Fruit fly (Drosophila melanogaster): ENCODE data around the gene CG32264.

The CG32264 gene

DNA sequence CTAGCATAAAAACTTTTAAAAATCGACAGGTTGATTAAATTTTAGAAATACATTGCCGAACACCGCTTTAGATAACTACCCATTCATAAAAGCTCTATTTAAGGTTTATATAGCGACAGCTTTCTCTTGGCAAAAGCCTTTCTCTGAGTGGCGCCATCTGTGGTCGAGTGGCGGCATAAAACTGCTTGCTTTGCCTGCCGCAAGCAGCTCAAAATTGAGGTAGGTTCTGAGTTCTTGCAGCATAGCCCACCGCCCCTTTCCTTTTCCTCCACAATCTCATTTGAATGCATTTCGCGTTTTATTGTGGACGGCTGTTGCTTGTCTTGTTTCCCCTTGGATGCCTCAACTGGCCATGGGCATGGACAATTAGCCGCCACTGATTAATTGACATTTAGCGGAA, 38.4 kb downstream of the CG32264 start (continued):
- TF ChIP-seq CG3847 (GFP tag; IDR thresholded peaks at IDR 0.05) = peak; percentile 53
- peak; percentile 48; the same call in 1 of the 3 replicates for TF ChIP-seq Dbx (GFP tag; IDR thresholded peaks at IDR 0.05)
- peak; percentile 59 for TF ChIP-seq CG3407 (GFP tag; optimal IDR thresholded peaks at IDR 0.05)
- TF ChIP-seq CG15696 (tag; optimal IDR thresholded peaks at IDR 0.05) = no peak
- TF ChIP-seq CG2678 (tag; optimal IDR thresholded peaks at IDR 0.05) = no peak
- TF ChIP-seq CG31441 (GFP tag; IDR thresholded peaks at IDR 0.05) = no peak
- peak; percentile 37 for TF ChIP-seq cato (GFP tag; optimal IDR thresholded peaks at IDR 0.05; ENCODE audit: borderline replicate concordance)
- TF ChIP-seq bab2 (GFP tag; optimal IDR thresholded peaks at IDR 0.05) = no peak
- no peak for TF ChIP-seq Trl (optimal IDR thresholded peaks at IDR 0.05)
- TF ChIP-seq Trl (GFP tag; optimal IDR thresholded peaks at IDR 0.05) = peak; percentile 57
- TF ChIP-seq CG17186 (GFP tag; optimal IDR thresholded peaks at IDR 0.05) = no peak
- TF ChIP-seq CG10979 (tag; optimal IDR thresholded peaks at IDR 0.05) = peak; percentile 14
- TF ChIP-seq Ptx1 (GFP tag; IDR thresholded peaks at IDR 0.05) = peak; percentile 46; the same call in 1 of the 2 replicates
- TF ChIP-seq jing (GFP tag; optimal IDR thresholded peaks at IDR 0.05) = peak; percentile 51
- peak; percentile 70 for TF ChIP-seq Mad (GFP tag; optimal IDR thresholded peaks at IDR 0.05)
- peak; percentile 55; the same call in 1 of the 2 replicates for TF ChIP-seq CG42726 (GFP tag; IDR thresholded peaks at IDR 0.05; ENCODE audit: partially characterized antibody)
- peak; percentile 64 for TF ChIP-seq Antp (GFP tag; optimal IDR thresholded peaks at IDR 0.05)
- TF ChIP-seq CG13296 (GFP tag; optimal IDR thresholded peaks at IDR 0.05) = peak; percentile 5
- TF ChIP-seq CG17829 (tag; optimal IDR thresholded peaks at IDR 0.05) = no peak
- TF ChIP-seq CG8290 (GFP tag; optimal IDR thresholded peaks at IDR 0.05) = peak; percentile 7
- TF ChIP-seq CG8290 (tag; optimal IDR thresholded peaks at IDR 0.05) = peak; percentile 34 to 77
- TF ChIP-seq disco-r (GFP tag; optimal IDR thresholded peaks at IDR 0.05) = peak; percentile 46
- peak; percentile 32 for TF ChIP-seq CG9817 (tag; optimal IDR thresholded peaks at IDR 0.05)
- TF ChIP-seq Sox102F (GFP tag; optimal IDR thresholded peaks at IDR 0.05) = peak; percentile 63
- TF ChIP-seq CG32532 (GFP tag; IDR thresholded peaks at IDR 0.05) = peak; percentile 74
- peak; percentile 37 for TF ChIP-seq CG33213 (GFP tag; optimal IDR thresholded peaks at IDR 0.05)
- peak; percentile 52 for TF ChIP-seq CG6689 (GFP tag; IDR thresholded peaks at IDR 0.05)
- no peak for TF ChIP-seq CG18599 (GFP tag; optimal IDR thresholded peaks at IDR 0.05)
- TF ChIP-seq CG17612 (GFP tag; IDR thresholded peaks at IDR 0.05) = no peak
- peak; percentile 67 for TF ChIP-seq Lhr (GFP tag; optimal IDR thresholded peaks at IDR 0.05)
- peak; percentile 91; the same call in 2 of the 3 replicates for TF ChIP-seq CG2199 (GFP tag; IDR thresholded peaks at IDR 0.05)
- TF ChIP-seq CG4854 (GFP tag; optimal IDR thresholded peaks at IDR 0.05) = no peak
- no peak for TF ChIP-seq Tbp (GFP tag; optimal IDR thresholded peaks at IDR 0.05)
- no peak for TF ChIP-seq CG8765 (GFP tag; IDR thresholded peaks at IDR 0.05)
- peak; percentile 23 for TF ChIP-seq CHES-1-like (GFP tag; optimal IDR thresholded peaks at IDR 0.05)
- TF ChIP-seq h (optimal IDR thresholded peaks at IDR 0.05) = no peak
- no peak for TF ChIP-seq TFAM (GFP tag; optimal IDR thresholded peaks at IDR 0.05)
- no peak; the same call in 1 of the 2 replicates for TF ChIP-seq CG32772 (GFP tag; IDR thresholded peaks at IDR 0.05)
- peak; percentile 82 for TF ChIP-seq vvl (GFP tag; IDR thresholded peaks at IDR 0.05)
- TF ChIP-seq CG11085 (GFP tag; IDR thresholded peaks at IDR 0.05) = no peak
- TF ChIP-seq CG11398 (GFP tag; optimal IDR thresholded peaks at IDR 0.05) = peak; percentile 48
- TF ChIP-seq mirr (GFP tag; optimal IDR thresholded peaks at IDR 0.05) = no peak
- TF ChIP-seq chif (GFP tag; optimal IDR thresholded peaks at IDR 0.05) = peak; percentile 65 to 70
- TF ChIP-seq D19A (tag; optimal IDR thresholded peaks at IDR 0.05) = no peak
- peak; percentile 70 for TF ChIP-seq CG12219 (GFP tag; optimal IDR thresholded peaks at IDR 0.05)
- peak; percentile 23; the same call in 1 of the 4 replicates for TF ChIP-seq Gug (GFP tag; IDR thresholded peaks at IDR 0.05)
- peak; percentile 24; the same call in 1 of the 2 replicates for TF ChIP-seq MBD-R2 (GFP tag; IDR thresholded peaks at IDR 0.05)
- no peak for TF ChIP-seq Hr78 (GFP tag; optimal IDR thresholded peaks at IDR 0.05)
- TF ChIP-seq phol (tag; optimal IDR thresholded peaks at IDR 0.05) = peak; percentile 13
- TF ChIP-seq Lpt (GFP tag; optimal IDR thresholded peaks at IDR 0.05) = no peak
- TF ChIP-seq CG5953 (GFP tag; IDR thresholded peaks at IDR 0.05) = peak; percentile 56
- TF ChIP-seq CG16815 (GFP tag; optimal IDR thresholded peaks at IDR 0.05) = peak; percentile 49
